Worm (Caenorhabditis elegans): ENCODE measurements around the gene zip-9.

ce11 chrV:10960544-10960943 lies 18.3 kb downstream of the zip-9 start, which contains the start of gene vps-36:
- TF ChIP-seq ceh-6 (GFP tag; optimal IDR thresholded peaks at IDR 0.05) (no peak), dmd-4 (tag; optimal IDR thresholded peaks at IDR 0.05; ENCODE audit: borderline replicate concordance) (no peak), lin-11 (tag; optimal IDR thresholded peaks at IDR 0.05) (no peak), elt-2 (tag; optimal IDR thresholded peaks at IDR 0.05) (peak; percentile 14), ceh-9 (tag; optimal IDR thresholded peaks at IDR 0.05) (no peak), pha-2 (tag; optimal IDR thresholded peaks at IDR 0.05) (no peak), lim-6 (tag; optimal IDR thresholded peaks at IDR 0.05) (no peak), F13H6.1 (tag; optimal IDR thresholded peaks at IDR 0.05) (no peak), Y22D7AL.16 (tag; optimal IDR thresholded peaks at IDR 0.05) (no peak), pha-4 (tag; optimal IDR thresholded peaks at IDR 0.05) (no peak), nfya-1 (tag; optimal IDR thresholded peaks at IDR 0.05) (no peak), syd-9 (tag; optimal IDR thresholded peaks at IDR 0.05) (no peak)

Measured in whole organism, late embryonic.